5 fruit fly cellular contexts compared by ENCODE assay signal in genomic region chr3L:2243846-2244528, dm6.
TF ChIP-seq lines count a peak whose summit lies in the region.

Gene CG32301, plus strand, starts transcription at chr3L:2244478.

- TF ChIP-seq CTCF in S2 (optimal IDR thresholded peaks at IDR 0.05; lab: Kevin White, UChicago) = peak; percentile 44 to 54
- peak; percentile 62 for TF ChIP-seq CTCF in whole organism, embryonic (GFP tag; optimal IDR thresholded peaks at IDR 0.05; lab: Kevin White, UChicago)

TF ChIP-seq in whole organism, adult, 20 proteins besides CTCF, POLR2A, EP300 and RAD21:
- TF ChIP-seq cnc (optimal IDR thresholded peaks at IDR 0.05; lab: Kevin White, UChicago) = no peak
- TF ChIP-seq bab1 (GFP tag; optimal IDR thresholded peaks at IDR 0.05; lab: Kevin White, UChicago) = peak; percentile 71

TF ChIP-seq in whole organism, embryonic, 481 proteins besides CTCF, POLR2A, EP300 and RAD21 (continues in another document):
- peak; percentile 43 for TF ChIP-seq onecut (GFP tag; IDR thresholded peaks at IDR 0.05; lab: Robert Waterston, UW)
- TF ChIP-seq hkb (optimal IDR thresholded peaks at IDR 0.05; lab: Kevin White, UChicago) = peak; percentile 80
- TF ChIP-seq hkb (GFP tag; IDR thresholded peaks at IDR 0.05; lab: Robert Waterston, UW) = no peak
- no peak for TF ChIP-seq sima (GFP tag; optimal IDR thresholded peaks at IDR 0.05; lab: Kevin White, UChicago)
- peak; percentile 42 for TF ChIP-seq Scr (GFP tag; IDR thresholded peaks at IDR 0.05; lab: Robert Waterston, UW; ENCODE audit: partially characterized antibody)
- TF ChIP-seq Doc2 (GFP tag; IDR thresholded peaks at IDR 0.05; lab: Robert Waterston, UW) = no peak
- peak; percentile 45 for TF ChIP-seq Dp (GFP tag; optimal IDR thresholded peaks at IDR 0.05; lab: Kevin White, UChicago)
- peak; percentile 41; the same call in 1 of the 2 replicates for TF ChIP-seq nerfin-2 (GFP tag; IDR thresholded peaks at IDR 0.05; lab: Robert Waterston, UW; ENCODE audit: partially characterized antibody)
- peak; percentile 99 for TF ChIP-seq Lhr (GFP tag; optimal IDR thresholded peaks at IDR 0.05; lab: Kevin White, UChicago)
- TF ChIP-seq Opbp (GFP tag; IDR thresholded peaks at IDR 0.05; lab: Robert Waterston, UW; ENCODE audit: partially characterized antibody) = peak; percentile 71; the same call in 2 of the 3 replicates
- TF ChIP-seq sna (GFP tag; IDR thresholded peaks at IDR 0.05; lab: Robert Waterston, UW; ENCODE audit: partially characterized antibody) = peak; percentile 64
- no peak for TF ChIP-seq CG6272 (GFP tag; IDR thresholded peaks at IDR 0.05; lab: Robert Waterston, UW)
- TF ChIP-seq knrl (GFP tag; IDR thresholded peaks at IDR 0.05; lab: Robert Waterston, UW; ENCODE audit: partially characterized antibody) = peak; percentile 24; the same call in 1 of the 3 replicates
- peak; percentile 28; the same call in 1 of the 2 replicates for TF ChIP-seq vvl (GFP tag; IDR thresholded peaks at IDR 0.05; lab: Robert Waterston, UW)
- TF ChIP-seq mirr (GFP tag; optimal IDR thresholded peaks at IDR 0.05; lab: Kevin White, UChicago) = peak; percentile 29
- no peak for TF ChIP-seq CG2116 (GFP tag; optimal IDR thresholded peaks at IDR 0.05; lab: Kevin White, UChicago)
- peak; percentile 33; the same call in 1 of the 2 replicates for TF ChIP-seq hbn (GFP tag; IDR thresholded peaks at IDR 0.05; lab: Robert Waterston, UW; ENCODE audit: partially characterized antibody)
- 0 out of 3 replicates have a peak, but pooled peaks have one; percentile 18 for TF ChIP-seq CG16813 (GFP tag; IDR thresholded peaks at IDR 0.05; lab: Robert Waterston, UW; ENCODE audit: partially characterized antibody)
- TF ChIP-seq kah (GFP tag; optimal IDR thresholded peaks at IDR 0.05; lab: Kevin White, UChicago) = peak; percentile 52
- TF ChIP-seq CG33213 (GFP tag; optimal IDR thresholded peaks at IDR 0.05; lab: Kevin White, UChicago) = peak; percentile 88
- TF ChIP-seq bbx (GFP tag; IDR thresholded peaks at IDR 0.05; lab: Robert Waterston, UW; ENCODE audit: partially characterized antibody) = peak; percentile 51
- TF ChIP-seq Bgb (GFP tag; IDR thresholded peaks at IDR 0.05; lab: Robert Waterston, UW; ENCODE audit: partially characterized antibody) = peak; percentile 42; the same call in 1 of the 2 replicates
- TF ChIP-seq fu2 (GFP tag; optimal IDR thresholded peaks at IDR 0.05; lab: Kevin White, UChicago) = no peak
- TF ChIP-seq CG34224 (GFP tag; IDR thresholded peaks at IDR 0.05; lab: Robert Waterston, UW; ENCODE audit: partially characterized antibody) = peak; percentile 48; the same call in 2 of the 3 replicates

TF ChIP-seq in whole organism, prepupa, 60 proteins besides CTCF, POLR2A, EP300 and RAD21:
- TF ChIP-seq CG15336 (GFP tag; IDR thresholded peaks at IDR 0.05; lab: Robert Waterston, UW) (0 out of 2 replicates have a peak, but pooled peaks have one; percentile 13), Ets21C (GFP tag; optimal IDR thresholded peaks at IDR 0.05; lab: Kevin White, UChicago) (no peak), CG8319 (GFP tag; optimal IDR thresholded peaks at IDR 0.05; lab: Kevin White, UChicago) (peak; percentile 8), Hr38 (GFP tag; optimal IDR thresholded peaks at IDR 0.05; lab: Kevin White, UChicago) (no peak)

TF ChIP-seq in whole organism, wandering third instar larva, 38 proteins besides CTCF, POLR2A, EP300 and RAD21:
- TF ChIP-seq usp (GFP tag; optimal IDR thresholded peaks at IDR 0.05; lab: Kevin White, UChicago) (no peak), Myc (optimal IDR thresholded peaks at IDR 0.05; lab: Kevin White, UChicago) (peak; percentile 96), GATAd (GFP tag; optimal IDR thresholded peaks at IDR 0.05; lab: Kevin White, UChicago) (no peak), dl (GFP tag; optimal IDR thresholded peaks at IDR 0.05; lab: Kevin White, UChicago; ENCODE audit: insufficient read depth in 1 of 2, partially characterized antibody in 2 of 2) (no peak), Sp1 (GFP tag; optimal IDR thresholded peaks at IDR 0.05; lab: Kevin White, UChicago) (no peak), Dfd (GFP tag; optimal IDR thresholded peaks at IDR 0.05; lab: Kevin White, UChicago) (no peak), Hr83 (GFP tag; optimal IDR thresholded peaks at IDR 0.05; lab: Kevin White, UChicago; ENCODE audit: poor library complexity, severe bottlenecking) (no peak), pan (optimal IDR thresholded peaks at IDR 0.05; lab: Kevin White, UChicago) (no peak), lola (GFP tag; optimal IDR thresholded peaks at IDR 0.05; lab: Kevin White, UChicago) (no peak), dmrt93B (GFP tag; optimal IDR thresholded peaks at IDR 0.05; lab: Kevin White, UChicago) (no peak), ey (GFP tag; optimal IDR thresholded peaks at IDR 0.05; lab: Kevin White, UChicago) (no peak), jim (GFP tag; optimal IDR thresholded peaks at IDR 0.05; lab: Kevin White, UChicago) (no peak), br (GFP tag; optimal IDR thresholded peaks at IDR 0.05; lab: Kevin White, UChicago) (no peak), N (GFP tag; optimal IDR thresholded peaks at IDR 0.05; lab: Kevin White, UChicago) (peak; percentile 15), Abd-B (GFP tag; optimal IDR thresholded peaks at IDR 0.05; lab: Kevin White, UChicago) (no peak), dsf (GFP tag; optimal IDR thresholded peaks at IDR 0.05; lab: Kevin White, UChicago; ENCODE audit: borderline replicate concordance) (no peak), psq (GFP tag; optimal IDR thresholded peaks at IDR 0.05; lab: Kevin White, UChicago) (no peak), Jra (GFP tag; optimal IDR thresholded peaks at IDR 0.05; lab: Kevin White, UChicago) (no peak), sage (GFP tag; optimal IDR thresholded peaks at IDR 0.05; lab: Kevin White, UChicago) (no peak), foxo (GFP tag; optimal IDR thresholded peaks at IDR 0.05; lab: Kevin White, UChicago) (no peak), Vsx2 (GFP tag; optimal IDR thresholded peaks at IDR 0.05; lab: Kevin White, UChicago; ENCODE audit: partially characterized antibody) (peak; percentile 46), tai (GFP tag; optimal IDR thresholded peaks at IDR 0.05; lab: Kevin White, UChicago) (no peak), CrebA (GFP tag; optimal IDR thresholded peaks at IDR 0.05; lab: Kevin White, UChicago; ENCODE audit: borderline replicate concordance) (no peak)
TF ChIP-seq in whole organism, wandering third instar larva: peak in this region for 3.
